Worm (Caenorhabditis elegans): ENCODE measurements around the gene spp-22.

The spp-22 gene

DNA sequence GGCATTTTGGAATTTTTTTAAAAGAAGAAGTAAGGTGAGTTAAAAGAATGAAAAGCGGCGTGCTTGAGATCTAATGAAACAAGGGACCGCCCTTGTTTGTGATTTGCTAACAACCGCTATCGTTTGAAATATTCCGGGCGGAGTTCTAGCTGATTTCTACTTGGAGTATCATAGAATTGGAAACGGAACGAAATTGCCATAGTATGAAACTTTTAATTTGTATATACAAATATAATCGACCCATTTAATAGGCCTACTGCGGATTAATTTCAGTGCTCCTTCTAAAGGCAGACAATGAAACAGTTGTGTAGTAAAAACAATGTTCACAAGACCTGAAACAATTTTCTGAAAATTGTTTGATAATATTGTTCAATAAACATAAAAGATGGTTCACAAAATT, 19.6 kb upstream of the spp-22 start, which contains the start of gene C55B6.7:
Gene C55B6.7 (minus strand): TSS at position 101 of the 400 bp plus-strand sequence.
- no peak for TF ChIP-seq ceh-9 (tag; optimal IDR thresholded peaks at IDR 0.05)
- TF ChIP-seq ceh-2 (tag; optimal IDR thresholded peaks at IDR 0.05) = no peak
- TF ChIP-seq odd-2 (tag; optimal IDR thresholded peaks at IDR 0.05) = no peak
- no peak for TF ChIP-seq dve-1 (tag; optimal IDR thresholded peaks at IDR 0.05)
- TF ChIP-seq fkh-10 (GFP tag; optimal IDR thresholded peaks at IDR 0.05) = no peak
- TF ChIP-seq elt-2 (tag; optimal IDR thresholded peaks at IDR 0.05) = no peak
- no peak for TF ChIP-seq ceh-14 (tag; optimal IDR thresholded peaks at IDR 0.05)
- TF ChIP-seq eyg-1 (tag; optimal IDR thresholded peaks at IDR 0.05) = no peak
- TF ChIP-seq lim-6 (tag; optimal IDR thresholded peaks at IDR 0.05) = no peak

- TF ChIP-seq ceh-18 (tag; optimal IDR thresholded peaks at IDR 0.05) (peak; percentile 3), hlh-15 (tag; optimal IDR thresholded peaks at IDR 0.05) (no peak), tbx-2 (tag; optimal IDR thresholded peaks at IDR 0.05) (peak; percentile 50), F13H6.1 (tag; optimal IDR thresholded peaks at IDR 0.05) (no peak), unc-42 (tag; optimal IDR thresholded peaks at IDR 0.05) (peak; percentile 27), syd-9 (tag; optimal IDR thresholded peaks at IDR 0.05) (no peak), ttx-3 (tag; optimal IDR thresholded peaks at IDR 0.05) (no peak), K02D7.2 (tag; optimal IDR thresholded peaks at IDR 0.05) (no peak), elt-2 (tag; optimal IDR thresholded peaks at IDR 0.05) (peak; percentile 85), ceh-31 (tag; optimal IDR thresholded peaks at IDR 0.05) (peak; percentile 8)
These were observed 17.5 kb upstream of the spp-22 start, which contains the start of gene dnj-7 for ce11 chrX:7193894-7194614. dnj-7 (plus strand) TSS chrX:7194564.

DNA sequence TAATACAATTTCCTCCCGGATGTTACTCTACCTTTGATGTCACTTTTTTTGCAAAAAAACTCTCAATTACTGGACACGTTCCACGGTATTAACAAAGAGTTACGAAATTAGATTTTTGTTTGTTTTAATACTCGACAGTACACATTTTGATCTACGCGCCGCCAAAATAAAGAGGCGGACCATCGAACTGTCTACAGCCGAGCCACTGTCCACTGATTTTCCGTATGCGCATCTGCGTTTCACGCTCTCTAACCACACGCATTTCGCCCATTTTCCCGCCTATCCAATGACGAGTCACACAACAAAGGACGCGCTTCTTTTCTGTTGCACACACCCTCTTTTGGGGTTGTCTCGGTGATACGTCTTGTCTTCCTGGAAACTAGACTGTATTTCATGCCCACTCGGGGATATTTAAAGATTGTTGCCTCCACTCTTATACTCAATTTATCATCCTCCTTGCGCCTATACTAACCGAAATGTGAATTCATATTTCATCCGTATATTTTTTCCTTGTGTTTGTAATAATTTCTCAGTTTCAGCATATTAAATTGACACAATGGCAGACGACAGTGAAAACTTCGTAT, 11.6 kb upstream of the spp-22 start, which contains the start of gene C55B6.1:
Gene C55B6.1 (plus strand): TSS at position 534 of the 584 bp plus-strand sequence.
- TF ChIP-seq gmeb-2 (tag; optimal IDR thresholded peaks at IDR 0.05) = no peak
- no peak for TF ChIP-seq ahr-1 (tag; optimal IDR thresholded peaks at IDR 0.05)
- no peak for TF ChIP-seq syd-9 (tag; optimal IDR thresholded peaks at IDR 0.05)
- no peak for TF ChIP-seq nhr-11 (tag; optimal IDR thresholded peaks at IDR 0.05)
- TF ChIP-seq hlh-15 (tag; optimal IDR thresholded peaks at IDR 0.05) = no peak
- TF ChIP-seq che-1 (tag; optimal IDR thresholded peaks at IDR 0.05) = no peak
- TF ChIP-seq ceh-48 (tag; optimal IDR thresholded peaks at IDR 0.05) = no peak
- TF ChIP-seq eyg-1 (tag; optimal IDR thresholded peaks at IDR 0.05) = no peak
- no peak for TF ChIP-seq mec-3 (tag; optimal IDR thresholded peaks at IDR 0.05; ENCODE audit: borderline replicate concordance)
- no peak for TF ChIP-seq ceh-14 (tag; optimal IDR thresholded peaks at IDR 0.05)
- no peak for TF ChIP-seq ceh-9 (tag; optimal IDR thresholded peaks at IDR 0.05)
- TF ChIP-seq lin-11 (tag; optimal IDR thresholded peaks at IDR 0.05) = no peak
- TF ChIP-seq pqm-1 (tag; optimal IDR thresholded peaks at IDR 0.05) = no peak
- TF ChIP-seq F13H6.1 (tag; optimal IDR thresholded peaks at IDR 0.05) = no peak
- TF ChIP-seq ceh-22 (tag; optimal IDR thresholded peaks at IDR 0.05) = no peak
- TF ChIP-seq elt-2 (tag; optimal IDR thresholded peaks at IDR 0.05) = no peak

- no peak for TF ChIP-seq ama-1 (optimal IDR thresholded peaks at IDR 0.05)
- no peak for TF ChIP-seq C38D4.7 (GFP tag; optimal IDR thresholded peaks at IDR 0.05)
- TF ChIP-seq elt-2 (tag; optimal IDR thresholded peaks at IDR 0.05) = no peak
- TF ChIP-seq dve-1 (tag; optimal IDR thresholded peaks at IDR 0.05) = no peak
- no peak for TF ChIP-seq ceh-24 (tag; optimal IDR thresholded peaks at IDR 0.05)
- no peak for TF ChIP-seq nhr-232 (tag; optimal IDR thresholded peaks at IDR 0.05)
- TF ChIP-seq ceh-9 (tag; optimal IDR thresholded peaks at IDR 0.05) = no peak
- no peak for TF ChIP-seq ceh-48 (tag; optimal IDR thresholded peaks at IDR 0.05)
- no peak for TF ChIP-seq pqm-1 (tag; optimal IDR thresholded peaks at IDR 0.05)
- no peak for TF ChIP-seq fkh-6 (tag; optimal IDR thresholded peaks at IDR 0.05)
- TF ChIP-seq ceh-6 (GFP tag; optimal IDR thresholded peaks at IDR 0.05) = no peak
- TF ChIP-seq ref-2 (tag; optimal IDR thresholded peaks at IDR 0.05) = no peak
- TF ChIP-seq odd-2 (tag; optimal IDR thresholded peaks at IDR 0.05) = no peak
- TF ChIP-seq pax-1 (tag; optimal IDR thresholded peaks at IDR 0.05) = no peak
These were observed 11.0 kb upstream of the spp-22 start for ce11 chrX:7200475-7200874.

All from whole organism, late embryonic.